Fruit fly (Drosophila melanogaster) whole organism, wandering third instar larva: ENCODE measurements around the gene CG12481.

Experiments
- Abd-B ChIP-seq: fragments of >200 bp; optimal IDR thresholded peaks from 2 replicates; lab custom pipeline; 2017; ENCODE audit warnings: missing biosample characterization, missing genetic modification characterization
- Dfd ChIP-seq: fragments of >200 bp; optimal IDR thresholded peaks from 2 replicates; lab custom pipeline; 2017; ENCODE audit warnings: missing biosample characterization, missing genetic modification characterization
- Hnf4 ChIP-seq: fragments of 200-800 bp; sonication (Bioruptor generic); optimal IDR thresholded peaks from 2 replicates; lab custom pipeline; 2016; ENCODE audit warnings: missing biosample characterization, mild to moderate bottlenecking, missing genetic modification characterization
- OdsH ChIP-seq: fragments of 200-800 bp; sonication (Bioruptor generic); optimal IDR thresholded peaks from 2 replicates; lab custom pipeline; 2016; ENCODE audit warnings: missing biosample characterization, mild to moderate bottlenecking, missing genetic modification characterization
- br ChIP-seq: fragments of 200-800 bp; sonication (Bioruptor generic); optimal IDR thresholded peaks from 2 replicates; lab custom pipeline; 2016; ENCODE audit warnings: missing biosample characterization, missing genetic modification characterization
- brk ChIP-seq: fragments of 200-800 bp; sonication (Bioruptor generic); optimal IDR thresholded peaks from 2 replicates; lab custom pipeline; 2016; ENCODE audit warnings: missing biosample characterization, mild to moderate bottlenecking, missing genetic modification characterization
- jim ChIP-seq: fragments of 175-275, 200-325 bp; sonication (Bioruptor generic); optimal IDR thresholded peaks from 2 replicates; lab custom pipeline; 2016; ENCODE audit warnings: missing biosample characterization, mild to moderate bottlenecking, missing genetic modification characterization
- usp ChIP-seq: fragments of >200 bp; optimal IDR thresholded peaks from 2 replicates; lab custom pipeline; 2017; ENCODE audit warnings: missing biosample characterization, missing genetic modification characterization

DNA sequence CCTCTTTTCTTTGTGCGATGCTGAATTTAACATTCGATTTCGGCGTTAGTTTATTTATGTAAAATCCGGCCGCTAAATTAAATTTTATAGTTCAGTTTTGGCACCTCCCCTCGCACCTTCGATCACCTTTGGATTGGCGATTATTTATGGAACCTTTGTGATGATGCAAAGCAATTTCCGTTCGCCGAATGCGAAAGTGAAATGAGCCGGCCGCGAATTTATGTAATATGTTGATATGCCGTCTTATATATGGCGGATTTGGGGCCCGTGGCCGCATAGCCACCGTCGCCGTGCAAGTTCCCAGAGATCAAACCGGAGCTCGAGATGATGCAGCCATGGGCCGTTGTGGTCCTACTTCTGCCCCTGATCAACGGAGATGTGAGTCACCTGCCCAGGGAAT lies 10.4 kb upstream of the CG12481 start, which contains the start of gene CG11581:
- TF ChIP-seq Abd-B (GFP tag; lab: Kevin White, UChicago): no peak
- no peak for TF ChIP-seq brk
- no peak for TF ChIP-seq jim (GFP tag; lab: Kevin White, UChicago)
- no peak for TF ChIP-seq br (GFP tag; lab: Kevin White, UChicago)
- no peak for TF ChIP-seq OdsH (GFP tag; lab: Kevin White, UChicago)
- no peak for TF ChIP-seq usp (GFP tag; lab: Kevin White, UChicago)
- TF ChIP-seq Dfd (GFP tag; lab: Kevin White, UChicago): no peak
- no peak for TF ChIP-seq Hnf4
